Worm (Caenorhabditis elegans) whole organism, L3 larva: Measurements from ENCODE around the gene mecr-1.

Source experiments
- R02D3.7 ChIP-seq: fragments of 150-350 bp; optimal IDR thresholded peaks from 2 replicates; lab custom pipeline; 2014; ENCODE audit warnings: missing biosample characterization, missing genetic modification characterization
- ama-1 ChIP-seq: fragments of 150-350 bp; optimal IDR thresholded peaks from 2 replicates; lab custom pipeline; 2018
- ceh-16 ChIP-seq: sonication (generic microtip); optimal IDR thresholded peaks from 2 replicates; lab custom pipeline; 2017; ENCODE audit warnings: missing biosample characterization, missing genetic modification characterization
- ceh-9 ChIP-seq: sonication (generic microtip); optimal IDR thresholded peaks from 2 replicates; lab custom pipeline; 2018; ENCODE audit warnings: missing biosample characterization, missing genetic modification characterization
- elt-2 ChIP-seq: sonication (generic microtip); optimal IDR thresholded peaks from 2 replicates; lab custom pipeline; 2016; ENCODE audit warnings: missing genetic modification reagents, mild to moderate bottlenecking, missing genetic modification characterization, missing compliant biosample characterization
- elt-3 ChIP-seq, 3 experiments: fragments of 150-350 bp in 1 of 3; sonication (generic microtip) in 2 of 3; optimal IDR thresholded peaks; 2 replicates in 2 of 3; 4 replicates in 1 of 3; lab custom pipeline; 2014 to 2017; ENCODE audit warnings: missing biosample characterization in 3 of 3, missing genetic modification characterization in 3 of 3
- fkh-10 ChIP-seq: sonication (generic microtip); optimal IDR thresholded peaks from 2 replicates; lab custom pipeline; 2017; ENCODE audit warnings: missing biosample characterization, missing genetic modification reagents, missing genetic modification characterization
- jun-1 ChIP-seq: fragments of 150-350 bp; optimal IDR thresholded peaks from 2 replicates; lab custom pipeline; 2014; ENCODE audit warnings: missing biosample characterization, missing genetic modification reagents, missing genetic modification characterization
- mdl-1 ChIP-seq: fragments of 150-350 bp; optimal IDR thresholded peaks from 2 replicates; lab custom pipeline; 2014; ENCODE audit warnings: missing biosample characterization, missing genetic modification characterization
- nfya-1 ChIP-seq: sonication (generic microtip); optimal IDR thresholded peaks from 2 replicates; lab custom pipeline; 2017; ENCODE audit warnings: missing genetic modification characterization, mild to moderate bottlenecking, missing compliant biosample characterization, antibody characterized with exemption, moderate library complexity; ENCODE audit not compliant: insufficient read depth
- nhr-12 ChIP-seq: fragments of 150-350 bp; optimal IDR thresholded peaks from 2 replicates; lab custom pipeline; 2014; ENCODE audit warnings: missing biosample characterization, missing genetic modification characterization
- nhr-237 ChIP-seq: fragments of 150-350 bp; optimal IDR thresholded peaks from 2 replicates; lab custom pipeline; 2014; ENCODE audit warnings: missing biosample characterization, missing genetic modification characterization
- nhr-43 ChIP-seq: sonication (generic microtip); optimal IDR thresholded peaks from 2 replicates; lab custom pipeline; 2016; ENCODE audit warnings: mild to moderate bottlenecking, missing genetic modification characterization, missing compliant biosample characterization; ENCODE audit not compliant: poor library complexity, severe bottlenecking
- nhr-67 ChIP-seq: fragments of 150-350 bp; optimal IDR thresholded peaks from 2 replicates; lab custom pipeline; 2014; ENCODE audit warnings: missing biosample characterization, missing genetic modification characterization
- pha-4 ChIP-seq: fragments of 150-350 bp; optimal IDR thresholded peaks from 2 replicates; lab custom pipeline; 2014; ENCODE audit warnings: missing biosample characterization, missing genetic modification reagents, missing genetic modification characterization
- unc-39 ChIP-seq: sonication (generic microtip); optimal IDR thresholded peaks from 4 replicates; lab custom pipeline; 2017; ENCODE audit warnings: missing biosample characterization, missing genetic modification characterization
- zag-1 ChIP-seq: fragments of 150-350 bp; optimal IDR thresholded peaks from 2 replicates; lab custom pipeline; 2014; ENCODE audit warnings: missing biosample characterization, missing genetic modification characterization

mecr-1 gene

DNA sequence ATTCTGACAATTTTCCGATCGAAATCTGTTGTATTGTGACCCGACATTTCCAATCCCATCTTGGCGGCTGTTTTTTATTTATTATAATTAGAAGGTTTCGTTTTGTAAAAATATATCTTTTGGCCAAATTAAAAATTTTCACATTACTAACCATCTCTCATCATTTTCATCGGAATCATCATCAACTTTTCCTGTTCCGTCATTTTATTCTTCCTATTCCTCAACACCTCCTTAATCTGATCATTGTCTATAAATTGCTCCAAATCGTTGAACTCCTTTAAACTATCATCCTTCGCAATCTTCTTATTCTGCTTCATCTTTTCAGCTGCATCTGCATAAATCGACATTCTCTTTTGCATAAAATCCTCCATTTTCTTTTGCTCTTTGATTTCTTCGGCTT is 44.7 kb downstream of the mecr-1 start:
- TF ChIP-seq ceh-16 (tag; lab: Kevin White, UChicago) (no peak), ceh-9 (tag; lab: Kevin White, UChicago) (no peak), pha-4 (tag; lab: Kevin White, UChicago) (no peak), R02D3.7 (tag; lab: Kevin White, UChicago) (no peak), nfya-1 (no peak), fkh-10 (GFP tag; lab: Kevin White, UChicago) (no peak), jun-1 (tag; lab: Kevin White, UChicago) (no peak), unc-39 (tag; lab: Kevin White, UChicago) (no peak), nhr-12 (tag; lab: Kevin White, UChicago) (no peak), zag-1 (tag; lab: Kevin White, UChicago) (no peak), elt-2 (tag; lab: Kevin White, UChicago) (no peak), nhr-237 (no peak)
- TF ChIP-seq, all 47 proteins: peak for 0

DNA sequence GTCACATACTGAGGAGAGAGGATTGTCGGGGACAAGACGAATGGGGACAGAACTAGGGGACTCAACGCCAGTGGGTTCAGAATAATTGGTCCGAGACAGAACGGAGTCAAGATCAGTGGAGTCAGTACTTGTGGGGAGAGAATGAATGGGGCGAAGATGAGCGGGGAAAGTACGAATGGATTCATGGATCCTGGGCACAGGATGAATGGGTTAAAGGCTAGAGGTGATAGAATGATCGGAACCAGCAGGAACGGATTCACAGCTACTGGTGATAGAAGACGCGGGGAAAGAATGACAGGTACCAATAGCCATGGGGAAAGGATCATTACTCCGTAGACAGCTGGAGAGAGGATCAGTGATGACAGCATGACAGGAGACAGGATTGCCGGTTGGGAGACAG is 47.5 kb downstream of the mecr-1 start:
- TF ChIP-seq jun-1 (tag; lab: Kevin White, UChicago) (no peak), mdl-1 (no peak), ama-1 (peak; percentile 51), nhr-43 (peak; percentile 28), elt-3 (tag; optimal IDR thresholded peaks at IDR 0.05; lab: Kevin White, UChicago) (no peak), nhr-67 (tag; lab: Kevin White, UChicago) (no peak)
